Fruit fly (Drosophila melanogaster): ENCODE results near the gene CG14968.

DNA sequence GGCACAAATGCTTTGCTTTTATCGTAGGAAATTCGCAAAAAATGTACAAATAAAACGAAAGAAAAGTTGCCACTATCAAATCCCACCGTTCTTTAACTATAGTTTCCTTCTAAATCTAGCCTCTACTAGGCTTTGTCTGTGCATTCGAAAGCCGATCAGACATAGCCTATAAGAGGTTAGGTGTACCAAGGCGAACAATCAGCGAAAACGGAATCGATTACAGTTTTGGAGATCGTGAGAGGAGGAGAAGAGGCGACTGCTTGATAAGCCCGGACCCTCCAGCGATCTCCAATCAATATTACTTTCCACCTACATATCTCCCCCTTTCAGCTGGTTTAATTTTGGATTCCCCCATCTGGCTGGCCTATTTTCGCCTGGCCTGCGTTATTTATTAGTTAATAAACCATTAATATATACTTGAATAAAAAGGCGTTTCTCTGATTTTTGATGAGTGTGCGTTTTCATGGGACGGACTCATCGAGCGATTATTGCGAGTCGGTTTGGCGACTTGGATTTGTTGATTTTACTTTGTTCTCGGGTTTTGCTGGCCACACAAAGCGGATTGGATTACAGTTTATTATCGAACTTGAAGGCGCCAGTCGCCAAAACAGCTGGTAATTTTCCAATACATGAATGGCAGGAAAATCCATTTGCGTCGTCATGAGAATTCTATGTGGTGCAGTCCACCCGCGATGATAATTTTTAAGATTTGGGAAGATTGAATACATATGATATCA is 51.8 kb downstream of the CG14968 start:
- TF ChIP-seq slp2 (GFP tag; optimal IDR thresholded peaks at IDR 0.05) (no peak), lilli (GFP tag; optimal IDR thresholded peaks at IDR 0.05) (no peak), Doc3 (GFP tag; IDR thresholded peaks at IDR 0.05; ENCODE audit: partially characterized antibody) (no peak), gt (GFP tag; IDR thresholded peaks at IDR 0.05) (no peak), CG6689 (GFP tag; IDR thresholded peaks at IDR 0.05) (no peak), CG2202 (tag; optimal IDR thresholded peaks at IDR 0.05) (no peak), Antp (GFP tag; optimal IDR thresholded peaks at IDR 0.05) (no peak), pan (optimal IDR thresholded peaks at IDR 0.05) (no peak), pan (GFP tag; optimal IDR thresholded peaks at IDR 0.05 in 1 of 2, IDR thresholded peaks at IDR 0.05 in 1 of 2) (no peak), CG2116 (GFP tag; optimal IDR thresholded peaks at IDR 0.05) (no peak), Ravus (GFP tag; IDR thresholded peaks at IDR 0.05) (no peak), CG42726 (GFP tag; IDR thresholded peaks at IDR 0.05; ENCODE audit: partially characterized antibody) (no peak), CG12219 (GFP tag; optimal IDR thresholded peaks at IDR 0.05) (no peak), CG6791 (GFP tag; IDR thresholded peaks at IDR 0.05; ENCODE audit: partially characterized antibody) (no peak)

Data from whole organism, embryonic.